Fruit fly (Drosophila melanogaster) whole organism, pupa: ENCODE results near the gene CG13051.

Source experiments
- CG12605 ChIP-seq: fragments of 200-800 bp; sonication (Bioruptor generic); IDR thresholded peaks from 2 replicates; pipeline ENCODE4 v1.3.6; 2022; ENCODE audit warnings: missing biosample characterization, missing genetic modification characterization
- CG13204 ChIP-seq: fragments of 200-800 bp; sonication (Bioruptor generic); optimal IDR thresholded peaks from 2 replicates; lab custom pipeline; 2018; ENCODE audit warnings: missing biosample characterization, mild to moderate bottlenecking, missing genetic modification characterization, moderate library complexity
- CG14655 ChIP-seq: fragments of 200-800 bp; sonication (Bioruptor generic); optimal IDR thresholded peaks from 3 replicates; lab custom pipeline; 2017; ENCODE audit warnings: mild to moderate bottlenecking, missing biosample characterization, missing genetic modification reagents, missing genetic modification characterization
- CG17806 ChIP-seq: fragments of 200-800 bp; sonication (Bioruptor generic); optimal IDR thresholded peaks from 2 replicates; lab custom pipeline; 2018; ENCODE audit warnings: missing biosample characterization, mild to moderate bottlenecking, missing genetic modification characterization, moderate library complexity
- CG34367 ChIP-seq: fragments of 200-800 bp; sonication (Bioruptor generic); optimal IDR thresholded peaks from 2 replicates; lab custom pipeline; 2018; ENCODE audit warnings: missing biosample characterization, mild to moderate bottlenecking, missing genetic modification characterization
- D1 ChIP-seq: fragments of 200-800 bp; sonication (Bioruptor generic); optimal IDR thresholded peaks from 2 replicates; lab custom pipeline; 2018; ENCODE audit warnings: missing biosample characterization, mild to moderate bottlenecking, missing genetic modification characterization, moderate library complexity
- EcR ChIP-seq: fragments of 200-800 bp; sonication (Bioruptor generic); optimal IDR thresholded peaks from 3 replicates; lab custom pipeline; 2019; ENCODE audit warnings: missing biosample characterization, missing genetic modification characterization, mild to moderate bottlenecking, moderate library complexity, missing genetic modification reagents
- Ets98B ChIP-seq: fragments of 200-800 bp; sonication (Bioruptor generic); IDR thresholded peaks from 2 replicates; pipeline ENCODE4 v1.3.6; 2022; ENCODE audit warnings: missing biosample characterization, missing genetic modification characterization
- Pif1A ChIP-seq: fragments of 200-800 bp; sonication (Bioruptor generic); optimal IDR thresholded peaks from 3 replicates; lab custom pipeline; 2016; ENCODE audit warnings: missing biosample characterization, missing genetic modification characterization
- Pif1B ChIP-seq: fragments of 200-800 bp; sonication (Bioruptor generic); optimal IDR thresholded peaks from 3 replicates; lab custom pipeline; 2016; ENCODE audit warnings: missing biosample characterization, missing genetic modification characterization
- Snoo ChIP-seq: fragments of 200-800 bp; sonication (Bioruptor generic); optimal IDR thresholded peaks from 3 replicates; lab custom pipeline; 2017; ENCODE audit warnings: missing biosample characterization, mild to moderate bottlenecking, missing genetic modification characterization, inconsistent platforms
- fd96Ca ChIP-seq: fragments of 200-800 bp; sonication (Bioruptor generic); IDR thresholded peaks from 3 replicates; pipeline ENCODE4 v1.3.6; 2022; ENCODE audit warnings: missing biosample characterization, missing genetic modification characterization
- gl ChIP-seq: fragments of 200-800 bp; sonication (Bioruptor generic); optimal IDR thresholded peaks from 2 replicates; lab custom pipeline; 2018; ENCODE audit warnings: missing biosample characterization, mild to moderate bottlenecking, missing genetic modification characterization

DNA sequence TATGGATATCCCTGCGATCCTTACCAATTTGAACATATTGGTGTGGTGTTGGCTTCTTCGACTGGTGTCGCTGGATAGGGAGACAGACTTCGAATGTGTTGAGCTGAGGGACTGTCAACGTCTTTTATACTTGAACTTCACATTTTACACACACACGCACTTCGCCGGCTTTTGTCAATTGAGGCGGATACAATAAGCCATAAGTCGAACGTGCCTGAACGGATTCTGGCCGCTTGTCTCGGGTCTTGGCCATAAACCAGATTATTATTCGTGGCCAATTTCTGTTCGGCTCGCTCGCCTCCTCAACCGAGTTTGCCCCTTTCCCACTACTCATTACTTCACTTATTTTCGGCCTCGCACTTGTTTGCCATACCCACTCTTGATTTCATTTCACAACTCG is 38.2 kb upstream of the CG13051 start, which contains the start of gene CG13044:
- TF ChIP-seq CG17806 (no peak), D1 (tag; lab: Kevin White, UChicago) (no peak), CG13204 (no peak), Snoo (no peak), Pif1A (GFP tag; lab: Kevin White, UChicago) (no peak), EcR (GFP tag; lab: Kevin White, UChicago) (no peak), gl (tag; lab: Kevin White, UChicago) (no peak), CG14655 (GFP tag; lab: Kevin White, UChicago) (no peak), Pif1B (no peak), CG12605 (no peak), fd96Ca (no peak), CG34367 (tag; lab: Kevin White, UChicago) (no peak), Ets98B (GFP tag; lab: Robert Waterston, UW) (no peak)
